Worm (Caenorhabditis elegans) whole organism, dauer: Measurements from ENCODE around the gene hil-1.

Experiments used
- unc-62 ChIP-seq: sonication (generic microtip); optimal IDR thresholded peaks from 2 replicates; lab custom pipeline; 2017; ENCODE audit warnings: missing biosample characterization, missing genetic modification reagents, missing genetic modification characterization

Gene hil-1

DNA sequence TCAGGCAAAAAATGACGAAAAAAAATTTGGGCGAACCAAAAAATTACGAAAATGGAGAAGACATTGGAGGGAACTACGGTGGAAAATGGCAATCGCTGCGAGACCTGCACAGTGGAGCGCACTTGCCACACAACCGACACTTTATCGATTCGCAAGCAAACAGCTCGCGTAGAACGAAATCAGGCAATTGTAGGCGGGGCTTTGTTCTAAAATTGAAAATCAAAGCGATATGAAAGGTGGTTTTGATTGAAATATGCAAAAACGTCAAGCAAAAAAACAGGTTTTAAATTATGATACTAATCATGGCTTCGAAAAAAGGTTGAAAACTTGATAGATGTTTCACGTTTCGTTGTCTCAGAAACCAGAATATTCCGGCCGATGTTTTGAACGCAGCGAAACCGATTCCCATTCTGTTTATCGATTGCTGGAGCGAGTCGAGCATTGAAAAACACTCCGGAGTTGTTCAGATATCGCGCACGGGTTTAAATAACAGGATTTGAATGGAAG lies 52.7 kb downstream of the hil-1 start, which contains the start of the genes fib-1 and mut-15:
TSS of gene fib-1 (minus strand) at position 40 of the 507 bp plus-strand sequence.
TSS of gene mut-15 (plus strand) at position 360 of the 507 bp plus-strand sequence.
- no peak for TF ChIP-seq unc-62 (GFP tag; lab: Kevin White, UChicago)
